Worm (Caenorhabditis elegans) whole organism, young adult: ENCODE data around the gene srx-51.

Experiments used
- ceh-40 ChIP-seq: fragments of 200-800 bp; sonication (Bioruptor generic); IDR thresholded peaks from 2 replicates; pipeline ENCODE4 v1.3.6; 2022; ENCODE audit warnings: missing genetic modification characterization, missing compliant biosample characterization
- lin-40 ChIP-seq: sonication (generic microtip); optimal IDR thresholded peaks from 2 replicates; lab custom pipeline; 2016; ENCODE audit warnings: missing genetic modification characterization, mild to moderate bottlenecking, missing compliant biosample characterization, missing genotype, missing genetic modification reagents
- madf-8 ChIP-seq: fragments of 200-800 bp; sonication (Bioruptor generic); conservative IDR thresholded peaks from 2 replicates; pipeline ENCODE4 v1.3.6; 2022; ENCODE audit warnings: missing genetic modification reagents, missing genetic modification characterization, missing compliant biosample characterization
- snpc-1.1 ChIP-seq: sonication (generic microtip); optimal IDR thresholded peaks from 2 replicates; lab custom pipeline; 2017; ENCODE audit warnings: missing genetic modification characterization, mild to moderate bottlenecking, missing compliant biosample characterization, antibody characterized with exemption, moderate library complexity, missing genotype, missing genetic modification reagents; ENCODE audit not compliant: insufficient read depth
- ztf-25 ChIP-seq: fragments of 200-800 bp; sonication (Bioruptor generic); IDR thresholded peaks from 2 replicates; pipeline ENCODE4 v1.3.6; 2022; ENCODE audit warnings: missing genetic modification reagents, missing genetic modification characterization, missing compliant biosample characterization

- no peak for TF ChIP-seq ztf-25 (GFP tag; lab: Robert Waterston, UW)
- TF ChIP-seq lin-40 (tag; lab: Kevin White, UChicago) = no peak
- TF ChIP-seq madf-8 (GFP tag; lab: Robert Waterston, UW) = no peak
- no peak for TF ChIP-seq ceh-40 (GFP tag; lab: Robert Waterston, UW)
- no peak for TF ChIP-seq snpc-1.1
Observed at ce11 chrV:15232200-15232599, 49.5 kb upstream of the srx-51 start, which contains the start of gene srw-13.
